Worm (Caenorhabditis elegans): ENCODE results near the gene F28F5.4.

DNA sequence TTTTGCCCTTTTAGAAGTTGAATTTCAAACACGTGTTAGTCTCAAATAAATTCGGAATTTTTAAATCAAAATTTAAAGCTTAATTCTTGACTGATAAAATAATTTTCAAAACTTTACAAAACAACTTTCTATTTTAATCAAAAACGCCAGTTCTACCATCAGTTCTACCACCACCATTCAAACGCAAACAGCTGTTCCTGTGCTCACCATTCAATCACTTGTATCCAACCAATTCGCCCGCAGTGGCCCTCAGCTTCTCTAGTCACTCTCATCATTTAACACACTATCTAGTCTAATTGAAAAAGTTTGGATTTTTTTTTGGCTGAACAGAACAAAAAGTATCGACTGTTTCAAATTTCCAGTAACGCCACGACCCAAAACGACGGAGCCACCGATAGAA is 6.0 kb upstream of the F28F5.4 start:
- TF ChIP-seq dao-5 (tag; optimal IDR thresholded peaks at IDR 0.05) = no peak
- no peak for TF ChIP-seq him-1 (tag; optimal IDR thresholded peaks at IDR 0.05)
- no peak for TF ChIP-seq W03F9.2 (tag; optimal IDR thresholded peaks at IDR 0.05)

All from whole organism, L4/young adult.